Fruit fly (Drosophila melanogaster) whole organism, embryonic: ENCODE data around the gene dock.

ENCODE experiments used
- Antp ChIP-seq: fragments of 200-800 bp; sonication (Bioruptor generic); optimal IDR thresholded peaks from 3 replicates; lab custom pipeline; 2016; ENCODE audit warnings: missing biosample characterization, missing genetic modification characterization
- Awh ChIP-seq: fragments of 200-800 bp; sonication (Bioruptor generic); IDR thresholded peaks from 2 replicates; pipeline ENCODE4, ENCODE4 v1.3.6; 2022; ENCODE audit warnings: missing biosample characterization, missing genetic modification characterization
- B-H2 ChIP-seq: fragments of 200-800 bp; sonication (Bioruptor generic); optimal IDR thresholded peaks from 2 replicates; lab custom pipeline; 2018; ENCODE audit warnings: missing biosample characterization, mild to moderate bottlenecking, missing genetic modification characterization
- CG10274 ChIP-seq: fragments of 200-800 bp; sonication (Bioruptor generic); optimal IDR thresholded peaks from 3 replicates; lab custom pipeline; 2017; ENCODE audit warnings: missing biosample characterization, mild to moderate bottlenecking, missing genetic modification characterization
- CG11247 ChIP-seq: fragments of 200-800 bp; sonication (Bioruptor generic); IDR thresholded peaks from 2 replicates; pipeline ENCODE4 v1.3.6; 2022; ENCODE audit warnings: missing biosample characterization, missing genetic modification characterization
- CG11695 ChIP-seq: fragments of 200-800 bp; sonication (Bioruptor generic); IDR thresholded peaks from 3 replicates; pipeline ENCODE4 v1.3.6; 2022; ENCODE audit warnings: missing biosample characterization, missing genetic modification characterization
- CG13123 ChIP-seq: fragments of 200-800 bp; sonication (Bioruptor generic); optimal IDR thresholded peaks from 2 replicates; lab custom pipeline; 2016; ENCODE audit warnings: missing biosample characterization, missing genetic modification characterization
- CG14667 ChIP-seq: fragments of 200-800 bp; sonication (Bioruptor generic); IDR thresholded peaks from 2 replicates; pipeline ENCODE4 v1.3.6; 2022; ENCODE audit warnings: missing biosample characterization, missing genetic modification characterization
- CG14965 ChIP-seq: fragments of 200-800 bp; sonication (Bioruptor generic); optimal IDR thresholded peaks from 2 replicates; lab custom pipeline; 2016; ENCODE audit warnings: missing biosample characterization, missing genetic modification characterization, borderline replicate concordance
- CG15601 ChIP-seq: fragments of 200-800 bp; sonication (Bioruptor generic); optimal IDR thresholded peaks from 3 replicates; lab custom pipeline; 2019; ENCODE audit warnings: missing biosample characterization, mild to moderate bottlenecking, missing genetic modification characterization, moderate library complexity
- CG15696 ChIP-seq: fragments of 200-800 bp; sonication (Bioruptor generic); optimal IDR thresholded peaks from 2 replicates; lab custom pipeline; 2019; ENCODE audit warnings: missing biosample characterization, mild to moderate bottlenecking, missing genetic modification characterization, moderate library complexity
- CG17912 ChIP-seq: fragments of 200-800 bp; sonication (Bioruptor generic); optimal IDR thresholded peaks from 2 replicates; lab custom pipeline; 2018; ENCODE audit warnings: missing biosample characterization, mild to moderate bottlenecking, missing genetic modification characterization
- CG1792 ChIP-seq: fragments of 200-800 bp; sonication (Bioruptor generic); optimal IDR thresholded peaks from 2 replicates; lab custom pipeline; 2016; ENCODE audit warnings: missing biosample characterization, missing genetic modification characterization
- CG18476 ChIP-seq: fragments of 200-800 bp; sonication (Bioruptor generic); optimal IDR thresholded peaks from 2 replicates; lab custom pipeline; 2016; ENCODE audit warnings: missing biosample characterization, mild to moderate bottlenecking, missing genetic modification characterization
- CG18764 ChIP-seq: fragments of 200-800 bp; sonication (Bioruptor generic); optimal IDR thresholded peaks from 3 replicates; lab custom pipeline; 2016; ENCODE audit warnings: missing biosample characterization, missing genetic modification characterization
- CG2199 ChIP-seq: fragments of 200-800 bp; sonication (Bioruptor generic); IDR thresholded peaks from 3 replicates; pipeline ENCODE4 v1.3.6; 2022; ENCODE audit warnings: missing biosample characterization, missing genetic modification characterization
- CG30431 ChIP-seq: fragments of 200-800 bp; sonication (Bioruptor generic); optimal IDR thresholded peaks from 2 replicates; lab custom pipeline; 2017; ENCODE audit warnings: missing biosample characterization, missing genetic modification characterization
- CG4424 ChIP-seq: fragments of 200-800 bp; sonication (Bioruptor generic); optimal IDR thresholded peaks from 3 replicates; lab custom pipeline; 2016; ENCODE audit warnings: missing biosample characterization, missing genetic modification characterization
- CG5180 ChIP-seq: fragments of 200-800 bp; sonication (Bioruptor generic); optimal IDR thresholded peaks from 3 replicates; lab custom pipeline; 2017; ENCODE audit warnings: missing biosample characterization, missing genetic modification characterization, mild to moderate bottlenecking, moderate library complexity, missing genetic modification reagents
- CG6791 ChIP-seq: fragments of 200-800 bp; sonication (Bioruptor generic); IDR thresholded peaks from 3 replicates; pipeline ENCODE4 v1.3.6; 2022; ENCODE audit warnings: missing biosample characterization, missing genetic modification characterization; ENCODE audit not compliant: partially characterized antibody
- CG7372 ChIP-seq: fragments of 200-800 bp; sonication (Bioruptor generic); IDR thresholded peaks from 2 replicates; pipeline ENCODE4 v1.3.6; 2022; ENCODE audit warnings: missing biosample characterization, missing genetic modification characterization
- CG8359 ChIP-seq: fragments of 200-800 bp; sonication (Bioruptor generic); optimal IDR thresholded peaks from 2 replicates; lab custom pipeline; 2017; ENCODE audit warnings: missing biosample characterization, mild to moderate bottlenecking, missing genetic modification characterization, borderline replicate concordance
- CG9932 ChIP-seq: fragments of 200-800 bp; sonication (Bioruptor generic); IDR thresholded peaks from 2 replicates; pipeline ENCODE4 v1.3.6; 2022; ENCODE audit warnings: missing biosample characterization, missing genetic modification characterization
- Chrac-16 ChIP-seq: fragments of 200-800 bp; sonication (Bioruptor generic); optimal IDR thresholded peaks from 3 replicates; lab custom pipeline; 2016; ENCODE audit warnings: missing biosample characterization, missing genetic modification characterization
- Dip3 ChIP-seq: fragments of 200-800 bp; sonication (Bioruptor generic); optimal IDR thresholded peaks from 3 replicates; lab custom pipeline; 2016; ENCODE audit warnings: missing biosample characterization, missing genetic modification characterization
- Eip74EF ChIP-seq, 2 experiments: fragments of 200-800 bp in 1 of 2; fragments of >200 bp in 1 of 2; sonication (Bioruptor generic) in 1 of 2; optimal IDR thresholded peaks; 2 replicates each; lab custom pipeline; 2017 to 2019; ENCODE audit warnings: missing biosample characterization in 2 of 2, missing genetic modification characterization in 2 of 2, mild to moderate bottlenecking in 1 of 2, moderate library complexity in 1 of 2
- Hey ChIP-seq: fragments of 200-800 bp; sonication (Bioruptor generic); optimal IDR thresholded peaks from 3 replicates; lab custom pipeline; 2018; ENCODE audit warnings: missing biosample characterization, mild to moderate bottlenecking, missing genetic modification characterization
- HmgZ ChIP-seq: fragments of 200-800 bp; sonication (Bioruptor generic); optimal IDR thresholded peaks from 2 replicates; lab custom pipeline; 2018; ENCODE audit warnings: missing biosample characterization, mild to moderate bottlenecking, missing genetic modification characterization
- Ptx1 ChIP-seq: fragments of 200-800 bp; sonication (Bioruptor generic); IDR thresholded peaks from 2 replicates; pipeline ENCODE4 v1.3.6; 2022; ENCODE audit warnings: missing biosample characterization, missing genetic modification characterization
- Sin3A ChIP-seq: fragments of >200 bp; optimal IDR thresholded peaks from 2 replicates; lab custom pipeline; 2018
- Sox100B ChIP-seq: fragments of 200-800 bp; sonication (Bioruptor generic); optimal IDR thresholded peaks from 3 replicates; lab custom pipeline; 2018; ENCODE audit warnings: missing biosample characterization, mild to moderate bottlenecking, missing genetic modification characterization
- Ssrp ChIP-seq: fragments of 200-800 bp; sonication (Bioruptor generic); optimal IDR thresholded peaks from 2 replicates; lab custom pipeline; 2018; ENCODE audit warnings: missing biosample characterization, mild to moderate bottlenecking, missing genetic modification characterization, moderate library complexity
- Xrp1 ChIP-seq: fragments of 200-800 bp; sonication (Bioruptor generic); IDR thresholded peaks from 2 replicates; pipeline ENCODE4 v1.3.6; 2022; ENCODE audit warnings: missing biosample characterization, missing genetic modification characterization
- bcd ChIP-seq: fragments of 200-800 bp; sonication (Bioruptor generic); optimal IDR thresholded peaks from 2 replicates; lab custom pipeline; 2017; ENCODE audit warnings: missing biosample characterization, mild to moderate bottlenecking, missing genetic modification characterization
- gce ChIP-seq: fragments of 200-800 bp; sonication (Bioruptor generic); IDR thresholded peaks from 3 replicates; pipeline ENCODE4 v1.3.6; 2022; ENCODE audit warnings: missing biosample characterization, missing genetic modification characterization
- gcm2 ChIP-seq: fragments of 200-800 bp; sonication (Bioruptor generic); optimal IDR thresholded peaks from 2 replicates; lab custom pipeline; 2016; ENCODE audit warnings: missing biosample characterization, missing genetic modification characterization
- gfzf ChIP-seq: fragments of 200-800 bp; sonication (Bioruptor generic); optimal IDR thresholded peaks from 2 replicates; lab custom pipeline; 2016; ENCODE audit warnings: missing biosample characterization, mild to moderate bottlenecking, missing genetic modification characterization, moderate library complexity
- hb ChIP-seq: fragments of 200-800 bp; sonication (Bioruptor generic); IDR thresholded peaks from 3 replicates; pipeline ENCODE4 v1.3.6; 2022; ENCODE audit warnings: missing biosample characterization, missing genetic modification characterization; ENCODE audit not compliant: partially characterized antibody
- jigr1 ChIP-seq: fragments of 200-800 bp; sonication (Bioruptor generic); IDR thresholded peaks from 3 replicates; pipeline ENCODE4 v1.3.6; 2022; ENCODE audit warnings: missing biosample characterization, missing genetic modification characterization
- kah ChIP-seq: fragments of 200-800 bp; sonication (Bioruptor generic); optimal IDR thresholded peaks from 2 replicates; lab custom pipeline; 2018; ENCODE audit warnings: missing biosample characterization, mild to moderate bottlenecking, missing genetic modification characterization
- otp ChIP-seq: fragments of 200-800 bp; sonication (Bioruptor generic); IDR thresholded peaks from 3 replicates; pipeline ENCODE4, ENCODE4 v1.3.6; 2022; ENCODE audit warnings: missing biosample characterization, missing genetic modification characterization
- pum ChIP-seq: fragments of 200-800 bp; sonication (Bioruptor generic); optimal IDR thresholded peaks from 2 replicates; lab custom pipeline; 2016; ENCODE audit warnings: missing biosample characterization, missing genetic modification characterization
- salm ChIP-seq: fragments of 200-800 bp; sonication (Bioruptor generic); optimal IDR thresholded peaks from 2 replicates; lab custom pipeline; 2018; ENCODE audit warnings: missing biosample characterization, mild to moderate bottlenecking, missing genetic modification characterization
- slbo ChIP-seq: fragments of 200-800 bp; sonication (Bioruptor generic); IDR thresholded peaks from 2 replicates; pipeline ENCODE4 v1.3.6; 2022; ENCODE audit warnings: missing biosample characterization, missing genetic modification characterization
- ssp ChIP-seq: fragments of 200-800 bp; sonication (Bioruptor generic); IDR thresholded peaks from 2 replicates; pipeline ENCODE4 v1.3.6; 2022; ENCODE audit warnings: missing biosample characterization, missing genetic modification characterization
- tio ChIP-seq: fragments of 200-800 bp; sonication (Bioruptor generic); optimal IDR thresholded peaks from 2 replicates; lab custom pipeline; 2017; ENCODE audit warnings: missing biosample characterization, missing genetic modification characterization, inconsistent platforms
- trem ChIP-seq: fragments of 200-800 bp; optimal IDR thresholded peaks from 3 replicates; lab custom pipeline; 2019; ENCODE audit warnings: missing biosample characterization, mild to moderate bottlenecking, missing genetic modification characterization, moderate library complexity
- tup ChIP-seq: fragments of 200-800 bp; sonication (Bioruptor generic); optimal IDR thresholded peaks from 2 replicates; lab custom pipeline; 2016; ENCODE audit warnings: missing biosample characterization, mild to moderate bottlenecking, missing genetic modification characterization, moderate library complexity
- zfh2 ChIP-seq: fragments of 200-800 bp; sonication (Bioruptor generic); optimal IDR thresholded peaks from 2 replicates; lab custom pipeline; 2016; ENCODE audit warnings: missing biosample characterization, missing genetic modification characterization

Gene dock

dm6 chr2L:866950-867744, 41.4 kb downstream of the dock start (continued):
- peak; percentile 96 for TF ChIP-seq Ptx1 (GFP tag; lab: Robert Waterston, UW)
- peak; percentile 88; the same call in 2 of the 3 replicates for TF ChIP-seq jigr1 (GFP tag; lab: Robert Waterston, UW)
- TF ChIP-seq CG4424 (GFP tag; lab: Kevin White, UChicago), result peak; percentile 91
- peak; percentile 81 for TF ChIP-seq salm (tag; lab: Kevin White, UChicago)
- TF ChIP-seq bcd (GFP tag; lab: Kevin White, UChicago), result peak; percentile 92
- TF ChIP-seq CG8359 (GFP tag; lab: Kevin White, UChicago), result peak; percentile 52
- TF ChIP-seq Xrp1 (GFP tag; lab: Robert Waterston, UW), result peak; percentile 95
- TF ChIP-seq CG11695 (GFP tag; lab: Robert Waterston, UW), result peak; percentile 92
- TF ChIP-seq Chrac-16 (GFP tag; lab: Kevin White, UChicago), result peak; percentile 94
- peak; percentile 89 for TF ChIP-seq Dip3 (GFP tag; lab: Kevin White, UChicago)
- peak; percentile 83 for TF ChIP-seq CG13123 (GFP tag; lab: Kevin White, UChicago)
- peak in 1 of 2 experiments; percentile 87 for TF ChIP-seq Eip74EF (GFP tag; optimal IDR thresholded peaks at IDR 0.05; lab: Kevin White, UChicago)
- TF ChIP-seq CG9932 (GFP tag; lab: Robert Waterston, UW), result peak; percentile 97
- TF ChIP-seq CG15601 (tag; lab: Kevin White, UChicago), result peak; percentile 89
- peak; percentile 94 for TF ChIP-seq HmgZ
- peak; percentile 83 for TF ChIP-seq Antp (GFP tag; lab: Kevin White, UChicago)
- peak; percentile 88 for TF ChIP-seq B-H2 (GFP tag; lab: Kevin White, UChicago)
- TF ChIP-seq CG7372 (GFP tag; lab: Robert Waterston, UW), result peak; percentile 93
- TF ChIP-seq tup, result peak; percentile 85
- TF ChIP-seq Awh, result peak; percentile 95
- peak; percentile 89 for TF ChIP-seq CG14667
- TF ChIP-seq trem (tag; lab: Kevin White, UChicago), result peak; percentile 62
- TF ChIP-seq CG5180 (GFP tag; lab: Kevin White, UChicago), result peak; percentile 82
- TF ChIP-seq CG17912 (GFP tag; lab: Kevin White, UChicago), result peak; percentile 86
- peak; percentile 72 for TF ChIP-seq CG10274 (GFP tag; lab: Kevin White, UChicago)
- peak; percentile 84 for TF ChIP-seq kah (GFP tag; lab: Kevin White, UChicago)
- TF ChIP-seq CG2199 (GFP tag; lab: Robert Waterston, UW), result peak; percentile 91; the same call in 2 of the 3 replicates
- peak; percentile 86 for TF ChIP-seq CG1792 (GFP tag; lab: Kevin White, UChicago)
- TF ChIP-seq Sox100B, result peak; percentile 85
- TF ChIP-seq ssp, result peak; percentile 86
- TF ChIP-seq slbo (GFP tag; lab: Robert Waterston, UW), result peak; percentile 97
- TF ChIP-seq hb (GFP tag; lab: Robert Waterston, UW), result no peak
- no peak for TF ChIP-seq CG14965 (GFP tag; lab: Kevin White, UChicago)
- TF ChIP-seq tio (GFP tag; lab: Kevin White, UChicago), result peak; percentile 89
- TF ChIP-seq pum (GFP tag; lab: Kevin White, UChicago), result peak; percentile 87
- TF ChIP-seq Ssrp (tag; lab: Kevin White, UChicago), result peak; percentile 90
- TF ChIP-seq CG11247 (GFP tag; lab: Robert Waterston, UW), result peak; percentile 95
- no peak for TF ChIP-seq gfzf (GFP tag; lab: Kevin White, UChicago)
- TF ChIP-seq otp (GFP tag; lab: Robert Waterston, UW), result peak; percentile 93
- peak; percentile 79 for TF ChIP-seq gcm2 (GFP tag; lab: Kevin White, UChicago)
- peak; percentile 83 for TF ChIP-seq CG18476 (GFP tag; lab: Kevin White, UChicago)
- peak; percentile 81 for TF ChIP-seq CG18764 (GFP tag; lab: Kevin White, UChicago)
- TF ChIP-seq CG6791 (GFP tag; lab: Robert Waterston, UW), result no peak
- TF ChIP-seq CG15696 (tag; lab: Kevin White, UChicago), result peak; percentile 89
- TF ChIP-seq gce, result peak; percentile 92; the same call in 2 of the 3 replicates
- TF ChIP-seq Hey (tag; lab: Kevin White, UChicago), result peak; percentile 73
- TF ChIP-seq Sin3A (lab: Kevin White, UChicago), result no peak
- TF ChIP-seq CG30431, result peak; percentile 81
- TF ChIP-seq zfh2 (GFP tag; lab: Kevin White, UChicago), result peak; percentile 88
